Fruit fly (Drosophila melanogaster) whole organism, wandering third instar larva: ENCODE measurements around the gene Wdr92.

ENCODE experiments used
- CG32264 ChIP-seq: fragments of 200-800 bp; sonication (Bioruptor generic); optimal IDR thresholded peaks from 2 replicates; lab custom pipeline; 2016; ENCODE audit warnings: missing biosample characterization, missing genetic modification characterization
- CG9705 ChIP-seq: fragments of 200-800 bp; sonication (Bioruptor generic); optimal IDR thresholded peaks from 2 replicates; lab custom pipeline; 2018; ENCODE audit warnings: missing biosample characterization, mild to moderate bottlenecking, missing genetic modification characterization
- CrebA ChIP-seq: fragments of 200-800 bp; sonication (Bioruptor generic); optimal IDR thresholded peaks from 2 replicates; lab custom pipeline; 2016; ENCODE audit warnings: missing biosample characterization, mild to moderate bottlenecking, missing genetic modification characterization, borderline replicate concordance
- Dfd ChIP-seq: fragments of >200 bp; optimal IDR thresholded peaks from 2 replicates; lab custom pipeline; 2017; ENCODE audit warnings: missing biosample characterization, missing genetic modification characterization
- Dif ChIP-seq: fragments of 200-275, 200-300 bp; sonication (Bioruptor generic); optimal IDR thresholded peaks from 2 replicates; lab custom pipeline; 2018; ENCODE audit warnings: missing biosample characterization, missing genetic modification characterization; ENCODE audit not compliant: partially characterized antibody
- GATAd ChIP-seq: sonication (Bioruptor generic); optimal IDR thresholded peaks from 2 replicates; lab custom pipeline; 2016; ENCODE audit warnings: missing biosample characterization, missing genetic modification characterization
- HLH106 ChIP-seq: fragments of 200-800 bp; optimal IDR thresholded peaks from 3 replicates; lab custom pipeline; 2019; ENCODE audit warnings: missing biosample characterization, mild to moderate bottlenecking, missing genetic modification characterization, moderate library complexity
- Hnf4 ChIP-seq: fragments of 200-800 bp; sonication (Bioruptor generic); optimal IDR thresholded peaks from 2 replicates; lab custom pipeline; 2016; ENCODE audit warnings: missing biosample characterization, mild to moderate bottlenecking, missing genetic modification characterization
- Hr78 ChIP-seq: fragments of >200 bp; optimal IDR thresholded peaks from 2 replicates; lab custom pipeline; 2017; ENCODE audit warnings: missing biosample characterization, missing genetic modification characterization
- Hr83 ChIP-seq: fragments of 200-300 bp; sonication (Bioruptor generic); optimal IDR thresholded peaks from 2 replicates; lab custom pipeline; 2016; ENCODE audit warnings: missing biosample characterization, mild to moderate bottlenecking, missing genetic modification characterization, moderate library complexity; ENCODE audit not compliant: poor library complexity, severe bottlenecking
- Jra ChIP-seq: sonication (Bioruptor generic); optimal IDR thresholded peaks from 2 replicates; lab custom pipeline; 2016; ENCODE audit warnings: missing biosample characterization, missing genetic modification characterization
- Mio ChIP-seq: sonication (Bioruptor generic); optimal IDR thresholded peaks from 2 replicates; lab custom pipeline; 2016; ENCODE audit warnings: missing biosample characterization, missing genetic modification characterization
- Myc ChIP-seq: fragments of >200 bp; optimal IDR thresholded peaks from 2 replicates; lab custom pipeline; 2017
- N ChIP-seq: fragments of >200 bp; optimal IDR thresholded peaks from 2 replicates; lab custom pipeline; 2018; ENCODE audit warnings: missing biosample characterization, missing external identifiers, missing genetic modification characterization
- OdsH ChIP-seq: fragments of 200-800 bp; sonication (Bioruptor generic); optimal IDR thresholded peaks from 2 replicates; lab custom pipeline; 2016; ENCODE audit warnings: missing biosample characterization, mild to moderate bottlenecking, missing genetic modification characterization
- Rel ChIP-seq, 2 experiments: fragments of 200-800 bp; sonication (Bioruptor generic) in 1 of 2; optimal IDR thresholded peaks; 2 replicates in 1 of 2; 3 replicates in 1 of 2; lab custom pipeline; 2016 to 2019; ENCODE audit warnings: mild to moderate bottlenecking in 2 of 2, missing biosample characterization in 2 of 2, missing genetic modification characterization in 2 of 2, moderate library complexity in 1 of 2
- Sp1 ChIP-seq: fragments of 200-800 bp; sonication (Bioruptor generic); optimal IDR thresholded peaks from 3 replicates; lab custom pipeline; 2019; ENCODE audit warnings: missing biosample characterization, mild to moderate bottlenecking, missing genetic modification characterization, moderate library complexity
- Vsx2 ChIP-seq: fragments of 200-300, 225-300 bp; sonication (Bioruptor generic); optimal IDR thresholded peaks from 2 replicates; lab custom pipeline; 2018; ENCODE audit warnings: missing biosample characterization, missing genetic modification characterization; ENCODE audit not compliant: partially characterized antibody
- br ChIP-seq: fragments of 200-800 bp; sonication (Bioruptor generic); optimal IDR thresholded peaks from 2 replicates; lab custom pipeline; 2016; ENCODE audit warnings: missing biosample characterization, missing genetic modification characterization
- dl ChIP-seq, 2 experiments: fragments of 175-275, 200-275 bp in 1 of 2; fragments of 200-275 bp in 1 of 2; sonication (Bioruptor generic); optimal IDR thresholded peaks; lab custom pipeline; 2018; ENCODE audit warnings: mild to moderate bottlenecking in 2 of 2, missing biosample characterization in 2 of 2, missing genetic modification characterization in 2 of 2, moderate library complexity in 2 of 2; ENCODE audit not compliant: partially characterized antibody in 2 of 2, insufficient read depth in 1 of 2
- dmrt93B ChIP-seq: fragments of 200-800 bp; sonication (Bioruptor generic); optimal IDR thresholded peaks from 2 replicates; lab custom pipeline; 2018; ENCODE audit warnings: missing biosample characterization, mild to moderate bottlenecking, missing genetic modification characterization
- dsf ChIP-seq: sonication (Bioruptor generic); optimal IDR thresholded peaks from 2 replicates; lab custom pipeline; 2016; ENCODE audit warnings: missing biosample characterization, missing genetic modification characterization, borderline replicate concordance
- ey ChIP-seq: fragments of 200-800 bp; sonication (Bioruptor generic); optimal IDR thresholded peaks from 2 replicates; lab custom pipeline; 2016; ENCODE audit warnings: missing biosample characterization, missing genetic modification characterization
- foxo ChIP-seq, 2 experiments: fragments of 200-800 bp; sonication (Bioruptor generic); optimal IDR thresholded peaks; 2 replicates in 1 of 2; 3 replicates in 1 of 2; lab custom pipeline; 2016 to 2017; ENCODE audit warnings: missing biosample characterization in 2 of 2, missing genetic modification characterization in 2 of 2
- fru ChIP-seq: fragments of 200-800 bp; sonication (Bioruptor generic); optimal IDR thresholded peaks from 3 replicates; lab custom pipeline; 2016; ENCODE audit warnings: missing biosample characterization, mild to moderate bottlenecking, missing genetic modification characterization
- h ChIP-seq: fragments of 200-800 bp; sonication (Bioruptor generic); optimal IDR thresholded peaks from 3 replicates; lab custom pipeline; 2016; ENCODE audit warnings: missing biosample characterization, mild to moderate bottlenecking, missing genetic modification characterization
- jim ChIP-seq: fragments of 175-275, 200-325 bp; sonication (Bioruptor generic); optimal IDR thresholded peaks from 2 replicates; lab custom pipeline; 2016; ENCODE audit warnings: missing biosample characterization, mild to moderate bottlenecking, missing genetic modification characterization
- lola ChIP-seq: fragments of >200 bp; optimal IDR thresholded peaks from 2 replicates; lab custom pipeline; 2017; ENCODE audit warnings: missing biosample characterization, missing genetic modification characterization
- pan ChIP-seq: fragments of >200 bp; optimal IDR thresholded peaks from 2 replicates; lab custom pipeline; 2017
- psq ChIP-seq: fragments of 200-800 bp; sonication (Bioruptor generic); optimal IDR thresholded peaks from 3 replicates; lab custom pipeline; 2017; ENCODE audit warnings: missing biosample characterization, mild to moderate bottlenecking, missing genetic modification characterization, moderate library complexity
- rgr ChIP-seq: fragments of 200-800 bp; sonication (Bioruptor generic); optimal IDR thresholded peaks from 3 replicates; lab custom pipeline; 2016; ENCODE audit warnings: missing biosample characterization, mild to moderate bottlenecking, missing genetic modification characterization
- sage ChIP-seq: fragments of 200-800 bp; sonication (Bioruptor generic); optimal IDR thresholded peaks from 2 replicates; lab custom pipeline; 2016; ENCODE audit warnings: missing biosample characterization, mild to moderate bottlenecking, missing genetic modification characterization
- sv ChIP-seq: fragments of 200-800 bp; sonication (Bioruptor generic); optimal IDR thresholded peaks from 3 replicates; lab custom pipeline; 2016; ENCODE audit warnings: missing biosample characterization, missing genetic modification characterization
- tai ChIP-seq: sonication (Bioruptor generic); optimal IDR thresholded peaks from 2 replicates; lab custom pipeline; 2016; ENCODE audit warnings: missing biosample characterization, missing genetic modification characterization
- usp ChIP-seq: fragments of >200 bp; optimal IDR thresholded peaks from 2 replicates; lab custom pipeline; 2017; ENCODE audit warnings: missing biosample characterization, missing genetic modification characterization

Wdr92 gene

DNA sequence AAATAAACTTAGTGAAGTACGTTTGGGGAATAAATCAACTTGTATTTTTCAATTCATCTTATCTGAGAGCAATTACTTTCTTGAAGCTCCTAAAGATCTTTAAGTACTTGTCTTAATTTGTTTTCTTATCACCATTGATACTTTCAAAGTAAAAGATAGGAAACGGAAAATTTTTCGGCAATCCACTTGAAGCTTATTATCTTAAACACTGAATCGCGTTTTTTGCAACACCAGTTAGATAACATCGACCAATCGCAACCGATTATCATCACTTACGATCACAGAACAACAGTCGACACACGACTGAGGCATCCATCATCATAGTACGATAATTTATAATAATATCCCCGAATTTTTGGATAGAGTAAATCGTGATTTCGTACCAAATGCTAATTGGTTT lies 5.8 kb upstream of the Wdr92 start:
- TF ChIP-seq rgr (GFP tag; lab: Kevin White, UChicago) (no peak), sage (GFP tag; lab: Kevin White, UChicago) (no peak), HLH106 (no peak), dl (GFP tag; optimal IDR thresholded peaks at IDR 0.05; lab: Kevin White, UChicago; ENCODE audit: insufficient read depth in 1 of 2, partially characterized antibody in 2 of 2) (no peak), fru (GFP tag; lab: Kevin White, UChicago) (peak; percentile 3), jim (no peak), Rel (GFP tag; optimal IDR thresholded peaks at IDR 0.05; lab: Kevin White, UChicago) (no peak), Rel (tag; optimal IDR thresholded peaks at IDR 0.05; lab: Kevin White, UChicago) (no peak), CG32264 (GFP tag; lab: Kevin White, UChicago) (no peak), Hr78 (no peak), lola (GFP tag; lab: Kevin White, UChicago) (no peak), h (peak; percentile 37), Myc (lab: Kevin White, UChicago) (no peak), psq (no peak), Hnf4 (GFP tag; lab: Kevin White, UChicago) (no peak)

DNA sequence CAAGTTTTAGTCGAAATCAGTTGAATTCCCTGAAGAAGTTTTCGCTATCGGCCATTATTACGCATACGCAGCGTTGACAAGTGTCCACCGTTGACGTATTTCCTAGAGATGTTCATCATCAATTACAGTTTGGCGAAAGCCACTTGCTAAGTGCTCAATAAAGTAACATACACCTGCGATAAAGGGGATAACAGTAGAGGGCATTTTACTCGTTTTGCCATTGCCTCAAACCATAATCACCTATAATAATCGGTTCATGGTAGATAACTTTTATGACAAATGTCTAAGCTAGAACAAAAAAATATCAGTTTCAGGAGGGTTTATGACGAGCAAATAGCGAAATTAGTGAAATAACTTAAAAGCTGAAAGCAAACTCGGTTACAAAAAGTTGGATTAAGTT lies 5.3 kb upstream of the Wdr92 start:
- TF ChIP-seq Jra: no peak
- no peak for TF ChIP-seq N (GFP tag; lab: Kevin White, UChicago)
- no peak for TF ChIP-seq CG9705 (GFP tag; lab: Kevin White, UChicago)
- TF ChIP-seq foxo (GFP tag; optimal IDR thresholded peaks at IDR 0.05; lab: Kevin White, UChicago): no peak
- no peak for TF ChIP-seq CG32264 (GFP tag; lab: Kevin White, UChicago)
- TF ChIP-seq OdsH (GFP tag; lab: Kevin White, UChicago): no peak
- TF ChIP-seq Vsx2 (GFP tag; lab: Kevin White, UChicago): no peak
- no peak for TF ChIP-seq HLH106
- TF ChIP-seq sage (GFP tag; lab: Kevin White, UChicago): no peak
- no peak for TF ChIP-seq sv (GFP tag; lab: Kevin White, UChicago)
- TF ChIP-seq Hnf4 (GFP tag; lab: Kevin White, UChicago): no peak
- TF ChIP-seq jim: no peak
- no peak for TF ChIP-seq Sp1
- no peak for TF ChIP-seq Mio

DNA sequence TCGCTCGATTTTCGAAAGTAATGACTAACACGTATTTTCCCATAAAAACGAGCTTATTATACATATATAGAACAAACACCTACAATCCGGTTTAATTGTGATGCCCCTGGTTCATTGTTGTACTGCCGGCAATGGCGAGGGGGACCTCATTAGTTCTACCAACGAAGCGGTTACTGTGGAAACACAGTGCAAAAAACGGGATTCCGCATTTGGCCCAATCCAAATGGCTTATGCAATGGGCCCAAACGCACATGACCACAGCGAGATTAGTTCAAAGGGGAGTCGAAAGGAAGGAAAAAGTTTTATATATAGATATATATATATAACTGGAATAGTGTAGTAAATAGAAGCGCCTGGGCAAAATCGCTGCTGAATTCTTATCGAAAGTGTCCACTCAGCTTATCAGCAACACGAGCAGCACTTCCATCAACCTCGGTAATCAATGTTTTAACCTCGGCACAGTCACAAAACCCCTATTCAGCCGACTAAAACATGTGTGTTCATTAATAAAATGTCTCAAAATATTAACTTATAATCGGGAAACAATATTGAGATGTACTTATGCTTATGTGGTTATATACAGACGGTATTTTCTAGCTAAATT lies 4.0 kb upstream of the Wdr92 start:
- TF ChIP-seq CrebA (GFP tag; lab: Kevin White, UChicago) (no peak), HLH106 (no peak), Rel (GFP tag; optimal IDR thresholded peaks at IDR 0.05; lab: Kevin White, UChicago) (no peak), Rel (tag; optimal IDR thresholded peaks at IDR 0.05; lab: Kevin White, UChicago) (peak; percentile 75), sv (GFP tag; lab: Kevin White, UChicago) (no peak), Hnf4 (GFP tag; lab: Kevin White, UChicago) (no peak), lola (GFP tag; lab: Kevin White, UChicago) (no peak), CG32264 (GFP tag; lab: Kevin White, UChicago) (no peak), jim (no peak)

- TF ChIP-seq dmrt93B (GFP tag; lab: Kevin White, UChicago) (no peak), h (no peak), foxo (GFP tag; optimal IDR thresholded peaks at IDR 0.05; lab: Kevin White, UChicago) (peak in 1 of 2 experiments; percentile 0), ey (GFP tag; lab: Kevin White, UChicago) (no peak)
Measured at dm6 chr3L:17904593-17904992, 3.4 kb upstream of the Wdr92 start.

- TF ChIP-seq Dfd (GFP tag; lab: Kevin White, UChicago) (no peak), CG9705 (GFP tag; lab: Kevin White, UChicago) (no peak), Jra (no peak), lola (GFP tag; lab: Kevin White, UChicago) (no peak), sv (GFP tag; lab: Kevin White, UChicago) (no peak), Hnf4 (GFP tag; lab: Kevin White, UChicago) (no peak), CG32264 (GFP tag; lab: Kevin White, UChicago) (no peak)
Measured at dm6 chr3L:17905761-17906160, 2.2 kb upstream of the Wdr92 start.

DNA sequence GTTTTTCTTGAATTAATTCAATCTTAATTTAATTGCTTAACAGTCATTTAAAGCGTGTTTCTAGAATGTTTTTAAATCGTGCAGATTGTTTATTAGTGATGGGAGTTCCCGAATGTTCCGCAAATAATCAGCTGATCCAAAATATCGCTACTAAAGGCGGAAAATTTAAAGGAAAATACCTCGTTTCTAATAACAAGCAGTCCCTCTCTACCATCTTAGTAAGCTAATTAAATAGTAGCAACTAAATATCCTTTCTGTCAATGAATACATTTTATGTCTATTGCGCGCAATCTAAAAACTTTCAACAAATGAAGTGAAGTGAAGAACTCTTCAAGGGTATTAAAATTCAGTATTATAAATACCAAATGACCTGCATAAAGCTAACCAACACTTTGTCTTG lies 4.5 kb downstream of the Wdr92 start, which contains the start of gene CG5290:
Gene CG5290 (minus strand): TSS at position 118 of the 400 bp plus-strand sequence.
- TF ChIP-seq CG9705 (GFP tag; lab: Kevin White, UChicago) (no peak), CG32264 (GFP tag; lab: Kevin White, UChicago) (no peak), OdsH (GFP tag; lab: Kevin White, UChicago) (peak; percentile 45), foxo (GFP tag; optimal IDR thresholded peaks at IDR 0.05; lab: Kevin White, UChicago) (peak in 1 of 2 experiments; percentile 49), dl (GFP tag; optimal IDR thresholded peaks at IDR 0.05; lab: Kevin White, UChicago; ENCODE audit: insufficient read depth in 1 of 2, partially characterized antibody in 2 of 2) (no peak), rgr (GFP tag; lab: Kevin White, UChicago) (peak; percentile 73), Hr78 (no peak), HLH106 (peak; percentile 34), usp (GFP tag; lab: Kevin White, UChicago) (no peak), Sp1 (peak; percentile 35), pan (no peak), Rel (GFP tag; optimal IDR thresholded peaks at IDR 0.05; lab: Kevin White, UChicago) (no peak), Rel (tag; optimal IDR thresholded peaks at IDR 0.05; lab: Kevin White, UChicago) (no peak), fru (GFP tag; lab: Kevin White, UChicago) (peak; percentile 49), dsf (GFP tag; lab: Kevin White, UChicago) (no peak), tai (GFP tag; lab: Kevin White, UChicago) (peak; percentile 64), Hr83 (GFP tag; lab: Kevin White, UChicago) (no peak), Dif (no peak), ey (GFP tag; lab: Kevin White, UChicago) (peak; percentile 40), br (GFP tag; lab: Kevin White, UChicago) (peak; percentile 29), psq (peak; percentile 32), GATAd (GFP tag; lab: Kevin White, UChicago) (peak; percentile 31)
